Worm (Caenorhabditis elegans): ENCODE results near the gene grl-29.
"Not testable (repeated sequence)": the region's sequence is repeated elsewhere in the genome, so short reads cannot be mapped to it uniquely, and the experiment has no call there.

- not testable (repeated sequence) for TF ChIP-seq ztf-4 (tag; optimal IDR thresholded peaks at IDR 0.05); fos-1 (tag; optimal IDR thresholded peaks at IDR 0.05); alr-1 (tag; optimal IDR thresholded peaks at IDR 0.05; ENCODE audit: borderline replicate concordance); elt-2 (tag; optimal IDR thresholded peaks at IDR 0.05); ztf-11 (tag; optimal IDR thresholded peaks at IDR 0.05); zag-1 (tag; optimal IDR thresholded peaks at IDR 0.05); aly-2 (tag; optimal IDR thresholded peaks at IDR 0.05); unc-130 (tag; optimal IDR thresholded peaks at IDR 0.05); mdl-1 (tag; optimal IDR thresholded peaks at IDR 0.05); egl-27 (tag; optimal IDR thresholded peaks at IDR 0.05); efl-1 (optimal IDR thresholded peaks at IDR 0.05); efl-1 (GFP tag; optimal IDR thresholded peaks at IDR 0.05 in 1 of 2)
These were observed 3.7 kb upstream of the grl-29 start, which contains the start of gene T24A6.1 for ce11 chrV:3558744-3559143.
